Worm (Caenorhabditis elegans): ENCODE results near the gene T19H12.15.
"Not testable (repeated sequence)": the region's sequence is repeated elsewhere in the genome, so short reads cannot be mapped to it uniquely, and the experiment has no call there.

Gene T19H12.15

DNA sequence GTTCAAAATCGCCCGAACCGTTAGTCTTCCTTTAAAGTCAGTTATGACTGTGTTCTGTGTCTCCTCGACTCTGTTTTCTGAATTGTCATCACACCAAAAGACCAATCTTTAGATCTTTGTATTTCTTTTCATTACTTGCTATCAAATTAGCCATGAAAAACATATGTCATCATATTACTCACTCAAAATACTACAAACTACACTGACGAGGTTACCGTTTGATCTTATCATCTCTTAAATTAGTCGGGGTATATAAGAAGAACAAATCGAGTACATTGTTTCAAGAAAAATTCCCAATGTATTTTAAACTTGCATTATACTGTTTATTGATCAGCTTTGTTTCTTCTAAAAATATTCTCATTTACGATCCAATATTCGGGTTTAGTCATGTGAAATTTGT is 29.4 kb upstream of the T19H12.15 start, which contains the start of gene ugt-13 (continued):
- peak; percentile 35 for TF ChIP-seq nhr-90 (tag; optimal IDR thresholded peaks at IDR 0.05; ENCODE audit: poor library complexity)

DNA sequence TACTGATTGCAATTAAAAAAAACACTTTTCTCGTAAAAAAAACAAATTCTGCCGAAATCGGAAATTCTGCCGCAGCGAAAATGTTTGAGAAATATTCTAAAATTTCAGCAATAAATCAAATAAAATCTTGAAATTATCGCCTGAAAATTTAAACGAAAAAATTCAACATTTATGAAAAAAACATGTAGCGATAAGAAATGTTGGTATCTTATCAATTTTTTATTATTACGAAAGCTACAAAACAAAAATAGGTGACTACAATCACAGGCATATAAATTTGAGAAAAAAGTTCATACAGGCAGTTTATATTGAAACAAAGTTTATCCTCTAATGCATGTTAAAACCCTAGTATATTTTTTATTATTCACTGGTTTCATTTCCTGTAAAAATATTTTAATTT is 26.8 kb upstream of the T19H12.15 start, which contains the start of gene ugt-14:
Gene ugt-14, plus strand, starts transcription at position 301 of the 400 bp plus-strand sequence.
- TF ChIP-seq vab-15 (tag; optimal IDR thresholded peaks at IDR 0.05) (no peak), dsc-1 (tag; optimal IDR thresholded peaks at IDR 0.05) (no peak), mep-1 (tag; optimal IDR thresholded peaks at IDR 0.05) (no peak), nhr-12 (tag; optimal IDR thresholded peaks at IDR 0.05) (no peak), nhr-85 (tag) (no peak), unc-86 (tag; optimal IDR thresholded peaks at IDR 0.05) (no peak), unc-130 (tag; optimal IDR thresholded peaks at IDR 0.05) (no peak), efl-3 (GFP tag; optimal IDR thresholded peaks at IDR 0.05) (no peak), Y116A8C.19 (tag; optimal IDR thresholded peaks at IDR 0.05; ENCODE audit: borderline replicate concordance) (no peak)

DNA sequence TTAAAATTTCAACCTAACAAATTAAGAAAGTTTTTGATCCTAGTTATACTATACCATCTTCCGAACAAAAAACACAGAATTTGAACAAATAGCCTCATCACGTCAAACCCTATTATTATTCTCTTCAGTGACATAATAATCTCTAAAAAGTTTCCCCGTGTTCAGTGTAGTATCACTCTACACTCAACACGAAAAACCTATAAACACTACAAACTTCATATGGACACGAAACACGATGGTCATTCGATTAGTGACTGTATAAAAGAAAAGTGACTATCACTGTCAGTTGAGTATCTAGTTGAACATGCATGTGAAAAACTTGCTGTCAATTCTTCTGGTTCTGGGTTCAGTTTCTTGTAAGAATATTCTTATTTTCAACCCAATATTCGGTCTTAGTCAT is 24.5 kb upstream of the T19H12.15 start, which contains the start of gene ugt-8:
Gene ugt-8, plus strand, starts transcription at position 235 of the 400 bp plus-strand sequence.
- TF ChIP-seq lin-15B (tag; optimal IDR thresholded peaks at IDR 0.05) (no peak), efl-1 (optimal IDR thresholded peaks at IDR 0.05) (no peak), efl-1 (GFP tag; optimal IDR thresholded peaks at IDR 0.05 in 1 of 2) (peak in 1 of 2 experiments; percentile 53), tbx-2 (tag; optimal IDR thresholded peaks at IDR 0.05) (no peak), snu-23 (GFP tag; optimal IDR thresholded peaks at IDR 0.05) (peak; percentile 12), mab-9 (GFP tag; IDR thresholded peaks at IDR 0.05) (no peak), nhr-20 (tag; optimal IDR thresholded peaks at IDR 0.05) (peak; percentile 41), ama-1 (optimal IDR thresholded peaks at IDR 0.05) (no peak)

DNA sequence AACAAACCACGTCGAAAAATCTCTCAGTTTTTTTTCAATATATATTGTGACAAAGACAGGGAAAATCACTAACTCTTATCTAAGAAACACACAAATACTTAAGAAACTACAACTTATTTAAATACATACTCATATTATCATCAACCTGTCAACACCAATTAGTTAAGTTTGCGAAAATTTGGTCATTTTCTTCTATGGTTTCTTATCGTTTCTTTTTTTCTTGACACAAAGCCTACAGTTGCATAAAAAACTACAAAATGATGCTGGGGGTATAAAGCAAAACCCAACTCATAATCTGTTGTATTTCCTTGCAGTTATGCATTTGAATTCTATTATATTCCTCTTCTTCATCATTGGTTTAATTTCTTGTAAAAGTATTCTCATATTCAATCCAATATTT is 21.9 kb upstream of the T19H12.15 start, which contains the start of gene ugt-67:
Gene ugt-67, plus strand, starts transcription at position 301 of the 400 bp plus-strand sequence.
- no peak for TF ChIP-seq lin-35 (GFP tag; optimal IDR thresholded peaks at IDR 0.05)
- no peak for TF ChIP-seq ceh-8 (GFP tag; optimal IDR thresholded peaks at IDR 0.05)
- no peak for TF ChIP-seq ceh-82 (tag; optimal IDR thresholded peaks at IDR 0.05)
- no peak for TF ChIP-seq hlh-4 (tag; optimal IDR thresholded peaks at IDR 0.05)
- TF ChIP-seq F16B12.6 (tag; optimal IDR thresholded peaks at IDR 0.05): no peak
- no peak for TF ChIP-seq nhr-11 (tag; optimal IDR thresholded peaks at IDR 0.05)
- no peak for TF ChIP-seq nhr-12 (tag; optimal IDR thresholded peaks at IDR 0.05)
- no peak for TF ChIP-seq nhr-85 (tag)
- no peak for TF ChIP-seq lir-3 (tag; optimal IDR thresholded peaks at IDR 0.05; ENCODE audit: poor library complexity)
- TF ChIP-seq zip-4 (GFP tag; optimal IDR thresholded peaks at IDR 0.05): no peak
- TF ChIP-seq tlp-1 (tag; optimal IDR thresholded peaks at IDR 0.05): no peak
- TF ChIP-seq unc-86 (tag; optimal IDR thresholded peaks at IDR 0.05): no peak

DNA sequence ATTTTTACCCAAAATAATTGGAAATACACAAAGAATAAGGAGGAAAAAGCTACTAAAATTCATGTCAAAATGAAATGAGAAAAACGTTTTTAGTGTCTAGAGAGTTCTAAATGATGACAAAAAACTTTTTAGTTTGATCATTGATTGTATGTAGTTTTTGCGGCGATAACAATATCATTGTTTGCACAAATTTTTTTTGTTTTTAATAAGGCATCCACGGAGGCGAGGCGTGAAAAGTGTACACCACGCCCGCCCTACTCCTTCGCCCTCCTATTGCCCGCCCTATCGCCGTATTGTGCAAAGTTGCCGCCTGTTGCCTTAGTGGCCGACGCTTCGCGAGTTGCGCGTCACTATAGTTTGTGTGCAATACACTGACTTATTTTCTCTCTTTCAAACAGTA is 20.9 kb upstream of the T19H12.15 start, which contains the start of gene ugt-10:
Gene ugt-10, minus strand, starts transcription at position 101 of the 400 bp plus-strand sequence.
- TF ChIP-seq hlh-17 (GFP tag; optimal IDR thresholded peaks at IDR 0.05; ENCODE audit: borderline replicate concordance); unc-98 (GFP tag; IDR thresholded peaks at IDR 0.05); hlh-4 (tag; optimal IDR thresholded peaks at IDR 0.05): not testable (repeated sequence)

DNA sequence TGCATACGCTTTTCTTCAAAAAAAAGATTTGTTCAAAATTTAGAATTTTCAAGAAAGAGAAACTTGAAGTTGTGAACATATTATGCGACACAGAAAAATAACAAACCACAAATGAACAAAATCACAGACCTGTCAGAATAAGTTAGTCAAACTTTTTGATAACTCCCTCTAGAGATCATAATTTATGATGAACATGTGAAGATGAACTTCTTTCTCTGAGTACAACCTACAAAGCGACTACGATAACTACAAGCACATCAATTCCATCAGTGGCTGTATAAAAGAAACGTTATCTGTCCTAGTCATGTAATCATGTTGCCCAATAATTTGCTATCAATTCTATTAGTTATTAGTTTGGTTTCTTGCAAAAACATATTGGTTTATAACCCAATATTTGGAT is 16.6 kb upstream of the T19H12.15 start, which contains the start of gene ugt-9:
Gene ugt-9, plus strand, starts transcription at position 305 of the 400 bp plus-strand sequence.
- TF ChIP-seq irx-1 (tag; optimal IDR thresholded peaks at IDR 0.05) (no peak), nhr-77 (tag; optimal IDR thresholded peaks at IDR 0.05) (peak; percentile 22), nhr-19 (GFP tag; conservative IDR thresholded peaks at IDR 0.05) (peak; percentile 36), lin-14 (GFP tag; optimal IDR thresholded peaks at IDR 0.05) (peak; percentile 32), nhr-20 (tag; optimal IDR thresholded peaks at IDR 0.05) (peak; percentile 72), lin-35 (GFP tag; optimal IDR thresholded peaks at IDR 0.05) (peak in 1 of 2 experiments; percentile 7), unc-130 (tag; optimal IDR thresholded peaks at IDR 0.05) (no peak), nhr-71 (tag; optimal IDR thresholded peaks at IDR 0.05) (peak; percentile 57), nhr-76 (tag; optimal IDR thresholded peaks at IDR 0.05) (peak; percentile 77), isw-1 (GFP tag; IDR thresholded peaks at IDR 0.05) (no peak), nhr-90 (tag; optimal IDR thresholded peaks at IDR 0.05; ENCODE audit: poor library complexity) (peak; percentile 39), tbx-2 (tag; optimal IDR thresholded peaks at IDR 0.05) (peak; percentile 41), nhr-85 (tag) (peak; percentile 84), snu-23 (GFP tag; optimal IDR thresholded peaks at IDR 0.05) (peak; percentile 34), elt-3 (tag; optimal IDR thresholded peaks at IDR 0.05) (peak in 3 of 6 experiments; percentile 58 to 84 (median 61)), efl-1 (optimal IDR thresholded peaks at IDR 0.05) (no peak), efl-1 (GFP tag; optimal IDR thresholded peaks at IDR 0.05 in 1 of 2) (peak in 1 of 2 experiments; percentile 32)

All from whole organism, L1 larva.